Worm (Caenorhabditis elegans) whole organism, mixed stage, embryonic: ENCODE measurements around the gene ZK1307.1.

Experiments used
- bed-3 ChIP-seq: fragments of 200-800 bp; sonication (Bioruptor generic); optimal IDR thresholded peaks from 3 replicates; lab custom pipeline; 2018; ENCODE audit warnings: mild to moderate bottlenecking, missing genetic modification characterization, moderate library complexity, missing compliant biosample characterization
- drap-1 ChIP-seq: fragments of 200-800 bp; sonication (Bioruptor generic); optimal IDR thresholded peaks from 3 replicates; lab custom pipeline; 2018; ENCODE audit warnings: mild to moderate bottlenecking, missing genetic modification characterization, missing compliant biosample characterization
- elt-3 ChIP-seq: fragments of 150-350 bp; optimal IDR thresholded peaks from 2 replicates; lab custom pipeline; 2014; ENCODE audit warnings: missing biosample characterization, missing genetic modification characterization
- lin-13 ChIP-seq: fragments of 150-350 bp; optimal IDR thresholded peaks from 2 replicates; lab custom pipeline; 2014; ENCODE audit warnings: missing biosample characterization, missing genetic modification characterization
- lsy-2 ChIP-seq: fragments of 150-350 bp; optimal IDR thresholded peaks from 2 replicates; lab custom pipeline; 2014; ENCODE audit warnings: missing biosample characterization, missing genetic modification characterization
- mab-5 ChIP-seq: fragments of 150-350 bp; optimal IDR thresholded peaks from 2 replicates; lab custom pipeline; 2014; ENCODE audit warnings: missing biosample characterization, missing genetic modification characterization
- nhr-12 ChIP-seq: fragments of 150-350 bp; optimal IDR thresholded peaks from 2 replicates; lab custom pipeline; 2014; ENCODE audit warnings: missing biosample characterization, missing genetic modification characterization
- nhr-28 ChIP-seq: fragments of 150-350 bp; optimal IDR thresholded peaks from 2 replicates; lab custom pipeline; 2014; ENCODE audit warnings: missing biosample characterization, missing genetic modification characterization
- pha-4 ChIP-seq: fragments of 150-350 bp; optimal IDR thresholded peaks from 2 replicates; lab custom pipeline; 2018; ENCODE audit warnings: missing biosample characterization, missing genetic modification reagents, missing genetic modification characterization
- unc-39 ChIP-seq: fragments of 150-350 bp; optimal IDR thresholded peaks from 2 replicates; lab custom pipeline; 2014; ENCODE audit warnings: missing biosample characterization, missing genetic modification characterization

- no peak for TF ChIP-seq bed-3
- no peak for TF ChIP-seq lin-13 (tag; lab: Kevin White, UChicago)
- no peak for TF ChIP-seq elt-3 (tag; lab: Kevin White, UChicago)
- TF ChIP-seq mab-5 (tag; lab: Kevin White, UChicago), result no peak
- TF ChIP-seq pha-4 (tag; lab: Kevin White, UChicago), result no peak
- no peak for TF ChIP-seq nhr-28 (tag; lab: Kevin White, UChicago)
- no peak for TF ChIP-seq unc-39 (tag; lab: Kevin White, UChicago)
- no peak for TF ChIP-seq drap-1 (GFP tag; lab: Kevin White, UChicago)
- TF ChIP-seq lsy-2 (tag; lab: Kevin White, UChicago), result no peak
- no peak for TF ChIP-seq nhr-12
Observed at ce11 chrII:9686663-9687193, 31.3 kb upstream of the ZK1307.1 start, which contains the start of gene ZK1320.9.
